Worm (Caenorhabditis elegans): Measurements from ENCODE around the gene C06E1.1.

DNA sequence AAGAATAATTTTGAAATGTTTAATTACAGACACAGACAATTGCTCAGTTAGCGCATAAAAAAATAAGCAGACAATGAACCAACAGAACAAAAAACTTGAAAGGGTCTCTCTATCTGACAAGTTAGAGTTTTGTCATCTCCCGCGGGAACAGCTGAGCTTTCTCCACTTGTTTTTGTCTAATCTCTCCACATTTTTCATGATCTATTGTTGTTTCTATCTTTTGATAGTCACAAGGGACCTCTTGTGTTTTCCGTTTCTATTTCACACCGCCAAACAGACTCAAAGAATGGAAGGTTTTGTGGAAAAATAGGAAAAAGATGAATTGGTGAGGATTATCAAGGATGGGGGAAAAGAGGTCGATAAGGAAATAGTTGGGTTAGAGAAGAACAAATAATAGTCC, 31.2 kb downstream of the C06E1.1 start:
- TF ChIP-seq ceh-58 (GFP tag; IDR thresholded peaks at IDR 0.05): no peak
- TF ChIP-seq nfya-1 (tag; optimal IDR thresholded peaks at IDR 0.05; ENCODE audit: borderline replicate concordance, insufficient read depth): no peak
- TF ChIP-seq unc-62 (GFP tag; optimal IDR thresholded peaks at IDR 0.05): no peak
- no peak for TF ChIP-seq ekl-4 (GFP tag; IDR thresholded peaks at IDR 0.05)
